Fruit fly (Drosophila melanogaster) whole organism, adult: ENCODE results near the gene CG18213.

Experiments used
- CG14711 ChIP-seq: fragments of 200-800 bp; sonication (Bioruptor generic); optimal IDR thresholded peaks from 2 replicates; lab custom pipeline; 2018; ENCODE audit warnings: missing biosample characterization, mild to moderate bottlenecking, missing genetic modification characterization, moderate library complexity
- CG33017 ChIP-seq: fragments of 200-800 bp; sonication (Bioruptor generic); optimal IDR thresholded peaks from 2 replicates; lab custom pipeline; 2018; ENCODE audit warnings: missing biosample characterization, mild to moderate bottlenecking, missing genetic modification characterization, moderate library complexity
- CG7045 ChIP-seq: fragments of 200-800 bp; sonication (Bioruptor generic); optimal IDR thresholded peaks from 2 replicates; lab custom pipeline; 2017; ENCODE audit warnings: missing biosample characterization, mild to moderate bottlenecking, missing genetic modification characterization
- CG7101 ChIP-seq: fragments of 200-800 bp; sonication (Bioruptor generic); optimal IDR thresholded peaks from 2 replicates; lab custom pipeline; 2018; ENCODE audit warnings: missing biosample characterization, mild to moderate bottlenecking, missing genetic modification characterization, moderate library complexity
- Mnt ChIP-seq: fragments of 200-800 bp; sonication (Bioruptor generic); optimal IDR thresholded peaks from 2 replicates; lab custom pipeline; 2016; ENCODE audit warnings: missing biosample characterization, mild to moderate bottlenecking, missing genetic modification characterization
- bab1 ChIP-seq: fragments of 200-800 bp; sonication (Bioruptor generic); optimal IDR thresholded peaks from 3 replicates; lab custom pipeline; 2019; ENCODE audit warnings: missing biosample characterization, mild to moderate bottlenecking, missing genetic modification characterization, moderate library complexity
- cic ChIP-seq: fragments of 200-800 bp; sonication (Bioruptor generic); optimal IDR thresholded peaks from 2 replicates; lab custom pipeline; 2017; ENCODE audit warnings: missing biosample characterization, mild to moderate bottlenecking, missing genetic modification characterization, moderate library complexity
- cnc ChIP-seq, 2 experiments: fragments of >200 bp; optimal IDR thresholded peaks; 2 replicates each; lab custom pipeline; 2017
- kay ChIP-seq: fragments of 200-800 bp; sonication (Bioruptor generic); peaks from one replicate; lab custom pipeline; 2016; ENCODE audit warnings: missing biosample characterization, missing genetic modification characterization, borderline replicate concordance
- toe ChIP-seq: fragments of 200-800 bp; sonication (Bioruptor generic); optimal IDR thresholded peaks from 2 replicates; lab custom pipeline; 2016; ENCODE audit warnings: missing biosample characterization, missing genetic modification characterization

- peak; percentile 33 for TF ChIP-seq CG14711 (tag; lab: Kevin White, UChicago)
- TF ChIP-seq cnc (optimal IDR thresholded peaks at IDR 0.05; lab: Kevin White, UChicago), result no peak
- TF ChIP-seq bab1 (GFP tag; lab: Kevin White, UChicago), result peak; percentile 21
- TF ChIP-seq CG33017, result no peak
- peak; percentile 58 for TF ChIP-seq CG7101 (tag; lab: Kevin White, UChicago)
- TF ChIP-seq kay, result no peak
- no peak for TF ChIP-seq CG7045 (GFP tag; lab: Kevin White, UChicago)
- no peak for TF ChIP-seq toe
- peak; percentile 99 for TF ChIP-seq Mnt
- TF ChIP-seq cic (GFP tag; lab: Kevin White, UChicago), result peak; percentile 46
These were observed 32.6 kb upstream of the CG18213 start, which contains the start of the genes Ns1 and mRpS11 for dm6 chr3R:17072526-17073114.
